Worm (Caenorhabditis elegans) whole organism, midembryonic: Measurements from ENCODE around the gene C14A6.7.

Source experiments
- T22C8.4 ChIP-seq: fragments of 200-800 bp; sonication (Bioruptor generic); IDR thresholded peaks from 2 replicates; pipeline ENCODE4 v1.3.6; 2022; ENCODE audit warnings: missing genetic modification characterization, missing compliant biosample characterization
- cog-1 ChIP-seq: sonication (generic microtip); optimal IDR thresholded peaks from 2 replicates; lab custom pipeline; 2016; ENCODE audit warnings: missing genetic modification characterization, missing compliant biosample characterization
- flt-1 ChIP-seq: fragments of 200-800 bp; sonication (Bioruptor generic); IDR thresholded peaks from 2 replicates; pipeline ENCODE4 v1.3.6; 2022; ENCODE audit warnings: missing genetic modification characterization, missing compliant biosample characterization
- klf-2 ChIP-seq: fragments of 200-800 bp; sonication (Bioruptor generic); conservative IDR thresholded peaks from 2 replicates; pipeline ENCODE4 v1.3.6; 2022; ENCODE audit warnings: missing genetic modification reagents, missing genetic modification characterization, missing compliant biosample characterization
- med-1 ChIP-seq: sonication (generic microtip); optimal IDR thresholded peaks from 2 replicates; lab custom pipeline; 2017; ENCODE audit warnings: missing genetic modification characterization, mild to moderate bottlenecking, missing compliant biosample characterization, antibody characterized with exemption, missing genetic modification reagents; ENCODE audit not compliant: insufficient read depth
- ref-1 ChIP-seq: fragments of 200-800 bp; sonication (Bioruptor generic); conservative IDR thresholded peaks from 2 replicates; pipeline ENCODE4 v1.3.6; 2022; ENCODE audit warnings: missing genetic modification reagents, missing genetic modification characterization, missing compliant biosample characterization
- tab-1 ChIP-seq: fragments of 200-800 bp; sonication (Bioruptor generic); IDR thresholded peaks from 2 replicates; pipeline ENCODE4 v1.3.6; 2022; ENCODE audit warnings: missing genetic modification characterization, missing compliant biosample characterization
- ztf-23 ChIP-seq: fragments of 200-800 bp; sonication (Bioruptor generic); IDR thresholded peaks from 2 replicates; pipeline ENCODE4 v1.3.6; 2022; ENCODE audit warnings: missing genetic modification reagents, missing genetic modification characterization, missing compliant biosample characterization
- ztf-29 ChIP-seq: fragments of 200-800 bp; sonication (Bioruptor generic); IDR thresholded peaks from 2 replicates; pipeline ENCODE4 v1.3.6; 2022; ENCODE audit warnings: missing genetic modification reagents, missing genetic modification characterization, missing compliant biosample characterization

C14A6.7 gene

ce11 chrV:18133177-18133576 lies 35.0 kb downstream of the C14A6.7 start, which contains the start of gene Y37H2A.18:
Gene Y37H2A.18 (minus strand): TSS chrV:18133277.
- no peak for TF ChIP-seq tab-1 (GFP tag; lab: Robert Waterston, UW)
- TF ChIP-seq cog-1: no peak
- TF ChIP-seq flt-1 (GFP tag; lab: Robert Waterston, UW): no peak
- no peak for TF ChIP-seq T22C8.4 (GFP tag; lab: Robert Waterston, UW)
- no peak for TF ChIP-seq med-1 (GFP tag; lab: Kevin White, UChicago)
- TF ChIP-seq ref-1: no peak
- TF ChIP-seq ztf-23: no peak
- TF ChIP-seq klf-2 (GFP tag; lab: Robert Waterston, UW): no peak
- no peak for TF ChIP-seq ztf-29 (GFP tag; lab: Robert Waterston, UW)

ce11 chrV:18131049-18131448 lies 37.1 kb downstream of the C14A6.7 start, which contains the start of gene Y37H2A.12:
Gene Y37H2A.12 (minus strand): TSS chrV:18131129.
- TF ChIP-seq med-1 (GFP tag; lab: Kevin White, UChicago) (no peak), flt-1 (GFP tag; lab: Robert Waterston, UW) (no peak), ztf-23 (no peak), tab-1 (GFP tag; lab: Robert Waterston, UW) (no peak), T22C8.4 (GFP tag; lab: Robert Waterston, UW) (no peak), klf-2 (GFP tag; lab: Robert Waterston, UW) (no peak), ref-1 (no peak)

DNA sequence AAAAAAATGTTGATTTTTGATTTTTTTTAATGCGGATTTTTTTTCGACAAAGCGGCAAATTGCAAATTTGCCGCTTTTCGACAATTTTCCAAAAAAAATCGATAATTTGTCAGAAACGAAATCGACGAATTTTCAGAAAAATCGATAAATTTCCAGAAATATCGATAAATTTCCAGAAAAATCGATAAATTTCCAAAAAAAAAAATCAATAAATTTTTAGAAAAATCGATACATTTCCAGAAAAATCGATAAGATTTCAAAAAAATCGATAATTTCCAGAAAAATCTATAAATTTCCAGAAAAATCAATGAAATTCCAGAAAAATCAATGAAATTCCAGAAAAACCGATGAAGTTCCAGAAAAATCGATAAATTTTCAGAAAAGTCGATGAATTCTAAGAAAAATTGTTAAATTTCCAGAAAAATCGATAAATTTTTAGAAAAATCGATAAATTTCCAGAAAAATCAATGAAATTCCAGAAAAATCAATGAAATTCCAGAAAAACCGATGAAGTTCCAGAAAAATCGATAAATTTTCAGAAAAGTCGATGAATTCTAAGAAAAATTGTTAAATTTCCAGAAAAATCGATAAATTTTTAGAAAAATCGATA lies 38.4 kb downstream of the C14A6.7 start:
- peak; percentile 82 for TF ChIP-seq T22C8.4 (GFP tag; lab: Robert Waterston, UW)

DNA sequence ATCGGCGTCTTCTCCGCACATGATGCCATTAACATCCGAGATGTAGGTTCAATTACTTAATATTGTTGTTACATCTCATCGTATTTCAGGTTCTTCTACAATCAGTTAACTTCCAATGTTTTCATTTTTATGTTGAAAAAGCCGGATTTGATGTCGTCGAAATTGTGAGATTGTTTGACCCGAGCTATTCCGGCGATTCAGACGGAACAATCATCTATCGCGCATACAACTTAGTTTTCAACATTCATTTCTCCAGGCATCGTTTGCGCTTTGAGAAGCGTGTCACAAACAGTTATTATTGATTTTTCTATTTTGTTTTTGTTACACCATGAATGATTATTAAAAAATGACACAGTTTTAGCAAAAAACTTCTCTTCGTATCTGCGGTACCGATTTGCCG lies 39.6 kb downstream of the C14A6.7 start:
- TF ChIP-seq ztf-29 (GFP tag; lab: Robert Waterston, UW): no peak
- TF ChIP-seq tab-1 (GFP tag; lab: Robert Waterston, UW): no peak
- TF ChIP-seq med-1 (GFP tag; lab: Kevin White, UChicago): no peak
- no peak for TF ChIP-seq ref-1
- no peak for TF ChIP-seq cog-1
- TF ChIP-seq ztf-23: no peak
- no peak for TF ChIP-seq T22C8.4 (GFP tag; lab: Robert Waterston, UW)
- no peak for TF ChIP-seq klf-2 (GFP tag; lab: Robert Waterston, UW)
- TF ChIP-seq flt-1 (GFP tag; lab: Robert Waterston, UW): no peak

DNA sequence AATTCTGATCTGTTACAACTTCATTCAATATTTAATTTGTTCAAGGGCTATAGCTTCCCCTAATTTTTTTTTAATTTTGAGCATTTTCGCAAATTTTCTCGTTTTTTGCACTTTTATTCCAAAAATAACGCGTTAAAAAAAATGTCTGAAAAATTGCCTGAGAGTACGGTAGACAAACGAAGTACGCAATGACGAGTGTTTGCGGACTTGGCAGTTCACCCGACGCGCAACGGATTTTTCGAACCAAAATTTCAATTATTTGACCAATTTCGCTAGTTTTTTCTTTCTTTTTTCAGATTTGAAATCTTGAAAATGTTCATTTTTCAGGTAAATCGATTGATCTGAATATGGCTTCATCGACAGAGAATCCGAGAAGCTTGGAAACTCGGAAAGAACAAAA lies 41.0 kb downstream of the C14A6.7 start, which contains the start of gene fbxa-211:
TSS of gene fbxa-211 (plus strand) at position 328 of the 400 bp plus-strand sequence.
- TF ChIP-seq cog-1 (no peak), klf-2 (GFP tag; lab: Robert Waterston, UW) (no peak), ztf-29 (GFP tag; lab: Robert Waterston, UW) (no peak), T22C8.4 (GFP tag; lab: Robert Waterston, UW) (no peak), med-1 (GFP tag; lab: Kevin White, UChicago) (no peak), ref-1 (no peak), flt-1 (GFP tag; lab: Robert Waterston, UW) (no peak), ztf-23 (no peak), tab-1 (GFP tag; lab: Robert Waterston, UW) (no peak)

- TF ChIP-seq tab-1 (GFP tag; lab: Robert Waterston, UW): no peak
- TF ChIP-seq ref-1: no peak
- TF ChIP-seq ztf-23: no peak
- TF ChIP-seq flt-1 (GFP tag; lab: Robert Waterston, UW): no peak
- no peak for TF ChIP-seq med-1 (GFP tag; lab: Kevin White, UChicago)
- no peak for TF ChIP-seq cog-1
- no peak for TF ChIP-seq ztf-29 (GFP tag; lab: Robert Waterston, UW)
- no peak for TF ChIP-seq T22C8.4 (GFP tag; lab: Robert Waterston, UW)
- TF ChIP-seq klf-2 (GFP tag; lab: Robert Waterston, UW): no peak
These were observed 43.1 kb downstream of the C14A6.7 start, which contains the start of gene fbxa-210 for ce11 chrV:18125075-18125474. Gene fbxa-210 (plus strand): TSS chrV:18125375.

- TF ChIP-seq med-1 (GFP tag; lab: Kevin White, UChicago) (no peak), cog-1 (no peak), klf-2 (GFP tag; lab: Robert Waterston, UW) (no peak), ztf-29 (GFP tag; lab: Robert Waterston, UW) (no peak), T22C8.4 (GFP tag; lab: Robert Waterston, UW) (no peak), tab-1 (GFP tag; lab: Robert Waterston, UW) (no peak), ref-1 (no peak), flt-1 (GFP tag; lab: Robert Waterston, UW) (no peak), ztf-23 (no peak)
These were observed 44.5 kb downstream of the C14A6.7 start, which contains the start of gene fbxa-107 for ce11 chrV:18123639-18124038. Gene fbxa-107 (plus strand): TSS chrV:18123939.
